Worm (Caenorhabditis elegans) whole organism, young adult: ENCODE measurements around the gene C08E3.13.

Source experiments
- B0019.2 ChIP-seq: fragments of 200-800 bp; sonication (Bioruptor generic); conservative IDR thresholded peaks from 2 replicates; pipeline ENCODE4 v1.3.6; 2022; ENCODE audit warnings: missing genetic modification reagents, missing genetic modification characterization, missing compliant biosample characterization
- B0035.1 ChIP-seq: sonication (generic microtip); optimal IDR thresholded peaks from 2 replicates; lab custom pipeline; 2016; ENCODE audit warnings: missing genetic modification characterization, mild to moderate bottlenecking, missing compliant biosample characterization, missing genotype, missing genetic modification reagents
- C17E4.6 ChIP-seq: fragments of 200-800 bp; sonication (Bioruptor generic); IDR thresholded peaks from 2 replicates; pipeline ENCODE4 v1.3.6; 2022; ENCODE audit warnings: missing genetic modification reagents, missing genetic modification characterization, missing compliant biosample characterization
- F22D6.2 ChIP-seq: sonication (generic microtip); optimal IDR thresholded peaks from 2 replicates; lab custom pipeline; 2016; ENCODE audit warnings: mild to moderate bottlenecking, missing genetic modification characterization, missing compliant biosample characterization
- F39B2.1 ChIP-seq: fragments of 200-800 bp; sonication (Bioruptor generic); IDR thresholded peaks from 2 replicates; pipeline ENCODE4 v1.3.6; 2022; ENCODE audit warnings: missing genetic modification reagents, missing genetic modification characterization, missing compliant biosample characterization
- F52B5.7 ChIP-seq: sonication (generic microtip); optimal IDR thresholded peaks from 2 replicates; lab custom pipeline; 2016; ENCODE audit warnings: mild to moderate bottlenecking, missing genetic modification characterization, missing compliant biosample characterization
- F55B11.4 ChIP-seq: sonication (generic microtip); optimal IDR thresholded peaks from 2 replicates; lab custom pipeline; 2016; ENCODE audit warnings: missing compliant biosample characterization, missing genetic modification characterization, borderline replicate concordance; ENCODE audit not compliant: insufficient read depth
- K12H6.12 ChIP-seq: fragments of 200-800 bp; sonication (Bioruptor generic); optimal IDR thresholded peaks from 2 replicates; lab custom pipeline; 2018; ENCODE audit warnings: mild to moderate bottlenecking, missing genetic modification characterization, missing compliant biosample characterization
- T26A5.8 ChIP-seq: sonication (generic microtip); optimal IDR thresholded peaks from 2 replicates; lab custom pipeline; 2016; ENCODE audit warnings: missing genetic modification characterization, missing compliant biosample characterization
- Y79H2A.3 ChIP-seq: fragments of 200-800 bp; sonication (Bioruptor generic); conservative IDR thresholded peaks from 2 replicates; pipeline ENCODE4 v1.3.6; 2022; ENCODE audit warnings: missing genetic modification reagents, missing genetic modification characterization, missing compliant biosample characterization
- ZK185.1 ChIP-seq: sonication (generic microtip); optimal IDR thresholded peaks from 2 replicates; lab custom pipeline; 2016; ENCODE audit warnings: mild to moderate bottlenecking, missing genetic modification characterization, missing compliant biosample characterization; ENCODE audit not compliant: poor library complexity, severe bottlenecking
- ama-1 ChIP-seq, 3 experiments: fragments of 150-350 bp in 1 of 3; sonication (generic microtip) in 2 of 3; optimal IDR thresholded peaks; 2 replicates each; lab custom pipeline; 2014 to 2018; ENCODE audit warnings: missing biosample characterization in 2 of 3, missing genetic modification characterization in 2 of 3, missing genetic modification reagents in 2 of 3
- atf-7 ChIP-seq: sonication (generic microtip); optimal IDR thresholded peaks from 2 replicates; lab custom pipeline; 2017; ENCODE audit warnings: mild to moderate bottlenecking, missing genetic modification characterization, missing compliant biosample characterization
- attf-6 ChIP-seq: fragments of 200-800 bp; sonication (Bioruptor generic); IDR thresholded peaks from 2 replicates; pipeline ENCODE4 v1.3.6; 2022; ENCODE audit warnings: missing genetic modification reagents, missing genetic modification characterization, missing compliant biosample characterization
- cebp-1 ChIP-seq, 2 experiments: fragments of 200-800 bp in 1 of 2; sonication (Bioruptor generic) in 1 of 2; sonication (generic microtip) in 1 of 2; IDR thresholded peaks in 1 of 2; optimal IDR thresholded peaks in 1 of 2; 2 replicates each; pipeline versions ENCODE4 v1.3.6 to Lab custom; 2017 to 2022; ENCODE audit warnings: missing compliant biosample characterization in 2 of 2, missing genetic modification characterization in 2 of 2, mild to moderate bottlenecking in 1 of 2, missing genetic modification reagents in 1 of 2, moderate library complexity in 1 of 2
- chd-7 ChIP-seq: sonication (generic microtip); optimal IDR thresholded peaks from 2 replicates; lab custom pipeline; 2016; ENCODE audit warnings: mild to moderate bottlenecking, missing genetic modification characterization, moderate library complexity, missing compliant biosample characterization
- dpl-1 ChIP-seq: fragments of 150-350 bp; optimal IDR thresholded peaks from 2 replicates; lab custom pipeline; 2014; ENCODE audit warnings: missing biosample characterization, missing genetic modification reagents, missing genetic modification characterization
- egl-18 ChIP-seq: fragments of 200-800 bp; sonication (Bioruptor generic); IDR thresholded peaks from 2 replicates; pipeline ENCODE4 v1.3.6; 2022; ENCODE audit warnings: missing genetic modification reagents, missing genetic modification characterization, missing compliant biosample characterization
- hlh-12 ChIP-seq: sonication (generic microtip); optimal IDR thresholded peaks from 2 replicates; lab custom pipeline; 2016; ENCODE audit warnings: missing genetic modification characterization, missing compliant biosample characterization
- hrde-1 ChIP-seq: sonication (generic microtip); optimal IDR thresholded peaks from 2 replicates; lab custom pipeline; 2016; ENCODE audit warnings: missing genetic modification characterization, mild to moderate bottlenecking, missing compliant biosample characterization, moderate library complexity, missing genotype, missing genetic modification reagents, borderline replicate concordance
- lin-26 ChIP-seq: fragments of 200-800 bp; sonication (Bioruptor generic); IDR thresholded peaks from 2 replicates; pipeline ENCODE4 v1.3.6; 2022; ENCODE audit warnings: missing genetic modification reagents, missing genetic modification characterization, missing compliant biosample characterization
- lin-35 ChIP-seq, 3 experiments: fragments of 150-350 bp in 2 of 3; sonication (generic microtip) in 1 of 3; optimal IDR thresholded peaks; 2 replicates each; lab custom pipeline; 2014 to 2018; ENCODE audit warnings: missing biosample characterization in 3 of 3, missing genetic modification characterization in 3 of 3, missing genetic modification reagents in 3 of 3
- madf-6 ChIP-seq: fragments of 200-800 bp; sonication (Bioruptor generic); IDR thresholded peaks from 2 replicates; pipeline ENCODE4 v1.3.6; 2022; ENCODE audit warnings: missing genetic modification reagents, missing genetic modification characterization, missing compliant biosample characterization
- mcd-1 ChIP-seq: fragments of 200-800 bp; sonication (Bioruptor generic); IDR thresholded peaks from 2 replicates; pipeline ENCODE4 v1.3.6; 2022; ENCODE audit warnings: missing genetic modification reagents, missing genetic modification characterization, missing compliant biosample characterization
- mel-28 ChIP-seq: sonication (generic microtip); optimal IDR thresholded peaks from 2 replicates; lab custom pipeline; 2016; ENCODE audit warnings: borderline replicate concordance, mild to moderate bottlenecking, missing genetic modification characterization, missing compliant biosample characterization
- mes-4 ChIP-seq: sonication (generic microtip); optimal IDR thresholded peaks from 2 replicates; lab custom pipeline; 2016; ENCODE audit warnings: missing genotype, missing genetic modification characterization, missing compliant biosample characterization
- nfya-1 ChIP-seq: sonication (generic microtip); optimal IDR thresholded peaks from 2 replicates; lab custom pipeline; 2017; ENCODE audit warnings: antibody characterized with exemption, missing compliant biosample characterization, missing genetic modification characterization, borderline replicate concordance; ENCODE audit not compliant: insufficient read depth
- nfyb-1 ChIP-seq: fragments of 200-800 bp; sonication (Bioruptor generic); IDR thresholded peaks from 2 replicates; pipeline ENCODE4 v1.3.6; 2022; ENCODE audit warnings: missing genetic modification reagents, missing genetic modification characterization, missing compliant biosample characterization
- nhr-80 ChIP-seq: sonication (generic microtip); optimal IDR thresholded peaks from 2 replicates; lab custom pipeline; 2016; ENCODE audit warnings: missing genetic modification characterization, missing compliant biosample characterization
- nhr-90 ChIP-seq: sonication (generic microtip); optimal IDR thresholded peaks from 2 replicates; lab custom pipeline; 2016; ENCODE audit warnings: missing genotype, mild to moderate bottlenecking, missing genetic modification characterization, missing compliant biosample characterization
- pha-4 ChIP-seq: fragments of 150-350 bp; sonication (generic microtip); optimal IDR thresholded peaks from 2 replicates; lab custom pipeline; 2014; ENCODE audit warnings: missing biosample characterization, missing genetic modification reagents, missing genetic modification characterization
- snpc-1.1 ChIP-seq: sonication (generic microtip); optimal IDR thresholded peaks from 2 replicates; lab custom pipeline; 2017; ENCODE audit warnings: missing genetic modification characterization, mild to moderate bottlenecking, missing compliant biosample characterization, antibody characterized with exemption, moderate library complexity, missing genotype, missing genetic modification reagents; ENCODE audit not compliant: insufficient read depth
- snpc-1.3 ChIP-seq: sonication (generic microtip); optimal IDR thresholded peaks from 2 replicates; lab custom pipeline; 2017; ENCODE audit warnings: missing genetic modification characterization, mild to moderate bottlenecking, missing compliant biosample characterization, antibody characterized with exemption, moderate library complexity, missing genotype, missing genetic modification reagents; ENCODE audit not compliant: insufficient read depth
- somi-1 ChIP-seq: fragments of 200-800 bp; sonication (Bioruptor generic); optimal IDR thresholded peaks from 2 replicates; lab custom pipeline; 2018; ENCODE audit warnings: mild to moderate bottlenecking, missing genetic modification characterization, missing compliant biosample characterization
- tlf-1 ChIP-seq: fragments of 200-800 bp; sonication (Bioruptor generic); optimal IDR thresholded peaks from 2 replicates; lab custom pipeline; 2018; ENCODE audit warnings: mild to moderate bottlenecking, missing genetic modification characterization, missing compliant biosample characterization
- zim-3 ChIP-seq: sonication (generic microtip); optimal IDR thresholded peaks from 2 replicates; lab custom pipeline; 2017; ENCODE audit warnings: mild to moderate bottlenecking, missing genetic modification characterization, moderate library complexity, missing compliant biosample characterization
- ztf-18 ChIP-seq: sonication (generic microtip); optimal IDR thresholded peaks from 2 replicates; lab custom pipeline; 2016; ENCODE audit warnings: missing genotype, mild to moderate bottlenecking, missing genetic modification characterization, missing compliant biosample characterization
- ztf-26 ChIP-seq: sonication (generic microtip); optimal IDR thresholded peaks from 2 replicates; lab custom pipeline; 2017; ENCODE audit warnings: missing genetic modification characterization, missing compliant biosample characterization
- ztf-28 ChIP-seq: fragments of 200-800 bp; sonication (Bioruptor generic); IDR thresholded peaks from 2 replicates; pipeline ENCODE4 v1.3.6; 2022; ENCODE audit warnings: missing genetic modification reagents, missing genetic modification characterization, missing compliant biosample characterization
- ztf-3 ChIP-seq: fragments of 200-800 bp; sonication (Bioruptor generic); optimal IDR thresholded peaks from 2 replicates; lab custom pipeline; 2018; ENCODE audit warnings: mild to moderate bottlenecking, missing genetic modification characterization, missing compliant biosample characterization
- ztf-6 ChIP-seq: fragments of 200-800 bp; sonication (Bioruptor generic); IDR thresholded peaks from 2 replicates; pipeline ENCODE4 v1.3.6; 2022; ENCODE audit warnings: missing genetic modification reagents, missing genetic modification characterization, missing compliant biosample characterization

Gene C08E3.13

ce11 chrII:1613972-1614371, 18.1 kb downstream of the C08E3.13 start, which contains the start of gene fbxa-164:
Gene fbxa-164, minus strand, starts transcription at chrII:1614072.
- no peak for TF ChIP-seq madf-6
- no peak for TF ChIP-seq ztf-18
- no peak for TF ChIP-seq tlf-1
- TF ChIP-seq ztf-3 (GFP tag; lab: Kevin White, UChicago) = no peak
- no peak for TF ChIP-seq snpc-1.1 (tag; lab: Kevin White, UChicago)
- no peak for TF ChIP-seq zim-3
- TF ChIP-seq C17E4.6 (GFP tag; lab: Robert Waterston, UW) = no peak
- TF ChIP-seq snpc-1.3 = no peak
- TF ChIP-seq ZK185.1 (tag; lab: Kevin White, UChicago) = no peak
- no peak for TF ChIP-seq mel-28
- no peak for TF ChIP-seq nfyb-1 (GFP tag; lab: Robert Waterston, UW)
- no peak for TF ChIP-seq nfya-1 (tag; lab: Kevin White, UChicago)
- TF ChIP-seq ztf-6 (GFP tag; lab: Robert Waterston, UW) = no peak
- no peak for TF ChIP-seq F39B2.1
- no peak for TF ChIP-seq nhr-90 (tag; lab: Kevin White, UChicago)
- no peak for TF ChIP-seq ama-1 (optimal IDR thresholded peaks at IDR 0.05; lab: Kevin White, UChicago)
- TF ChIP-seq ama-1 (GFP tag; optimal IDR thresholded peaks at IDR 0.05; lab: Kevin White, UChicago) = no peak
- no peak for TF ChIP-seq F22D6.2 (tag; lab: Kevin White, UChicago)
- TF ChIP-seq K12H6.12 (tag; lab: Kevin White, UChicago) = no peak

- TF ChIP-seq snpc-1.1 (tag; lab: Kevin White, UChicago) (no peak), lin-26 (GFP tag; lab: Robert Waterston, UW) (no peak), mes-4 (tag; lab: Kevin White, UChicago) (no peak), chd-7 (tag; lab: Kevin White, UChicago) (no peak), atf-7 (tag; lab: Kevin White, UChicago) (no peak), attf-6 (GFP tag; lab: Robert Waterston, UW) (no peak), F55B11.4 (no peak), nhr-80 (no peak), B0019.2 (GFP tag; lab: Robert Waterston, UW) (no peak), hlh-12 (tag; lab: Kevin White, UChicago) (no peak), nhr-90 (tag; lab: Kevin White, UChicago) (no peak), hrde-1 (tag; lab: Kevin White, UChicago) (no peak), B0035.1 (tag; lab: Kevin White, UChicago) (no peak), Y79H2A.3 (no peak), nfyb-1 (GFP tag; lab: Robert Waterston, UW) (no peak), T26A5.8 (tag; lab: Kevin White, UChicago) (no peak)
Measured at ce11 chrII:1610630-1611029, 21.5 kb downstream of the C08E3.13 start, which contains the start of gene fbxa-163. Gene fbxa-163, minus strand, starts transcription at chrII:1610730.

ce11 chrII:1608915-1609314, 23.2 kb downstream of the C08E3.13 start:
- TF ChIP-seq egl-18 = no peak
- TF ChIP-seq somi-1 (GFP tag; lab: Kevin White, UChicago) = no peak
- no peak for TF ChIP-seq ztf-28 (GFP tag; lab: Robert Waterston, UW)
- peak; percentile 47 for TF ChIP-seq nhr-80
- no peak for TF ChIP-seq T26A5.8 (tag; lab: Kevin White, UChicago)
- TF ChIP-seq dpl-1 (GFP tag; lab: Kevin White, UChicago) = no peak
- TF ChIP-seq ztf-3 (GFP tag; lab: Kevin White, UChicago) = no peak
- TF ChIP-seq pha-4 (tag; lab: Kevin White, UChicago) = no peak
- TF ChIP-seq mcd-1 (GFP tag; lab: Robert Waterston, UW) = no peak
- TF ChIP-seq cebp-1 (GFP tag; IDR thresholded peaks at IDR 0.05; lab: Robert Waterston, UW) = no peak
- peak; percentile 83 for TF ChIP-seq cebp-1 (tag; optimal IDR thresholded peaks at IDR 0.05; lab: Kevin White, UChicago)
- no peak for TF ChIP-seq lin-26 (GFP tag; lab: Robert Waterston, UW)
- no peak for TF ChIP-seq F52B5.7 (tag; lab: Kevin White, UChicago)
- no peak for TF ChIP-seq mes-4 (tag; lab: Kevin White, UChicago)
- no peak for TF ChIP-seq ztf-26 (tag; lab: Kevin White, UChicago)
- no peak for TF ChIP-seq lin-35 (GFP tag; optimal IDR thresholded peaks at IDR 0.05; lab: Kevin White, UChicago)
